Fruit fly (Drosophila melanogaster) whole organism, adult: ENCODE results near the gene HP5.

ENCODE experiments used
- CG12768 ChIP-seq: fragments of 200-800 bp; sonication (Bioruptor generic); optimal IDR thresholded peaks from 2 replicates; lab custom pipeline; 2017; ENCODE audit warnings: missing biosample characterization, missing genetic modification characterization, mild to moderate bottlenecking, moderate library complexity, missing genetic modification reagents
- CG14711 ChIP-seq: fragments of 200-800 bp; sonication (Bioruptor generic); optimal IDR thresholded peaks from 2 replicates; lab custom pipeline; 2018; ENCODE audit warnings: missing biosample characterization, mild to moderate bottlenecking, missing genetic modification characterization, moderate library complexity
- CG1620 ChIP-seq: fragments of 200-800 bp; sonication (Bioruptor generic); optimal IDR thresholded peaks from 2 replicates; lab custom pipeline; 2016; ENCODE audit warnings: missing biosample characterization, missing genetic modification characterization
- CG7045 ChIP-seq: fragments of 200-800 bp; sonication (Bioruptor generic); optimal IDR thresholded peaks from 2 replicates; lab custom pipeline; 2017; ENCODE audit warnings: missing biosample characterization, mild to moderate bottlenecking, missing genetic modification characterization
- CG7101 ChIP-seq: fragments of 200-800 bp; sonication (Bioruptor generic); optimal IDR thresholded peaks from 2 replicates; lab custom pipeline; 2018; ENCODE audit warnings: missing biosample characterization, mild to moderate bottlenecking, missing genetic modification characterization, moderate library complexity
- Clk ChIP-seq: fragments of 200-800 bp; sonication (Bioruptor generic); optimal IDR thresholded peaks from 2 replicates; lab custom pipeline; 2017; ENCODE audit warnings: missing biosample characterization, missing genetic modification characterization
- Crg-1 ChIP-seq: fragments of 200-800 bp; sonication (Bioruptor generic); optimal IDR thresholded peaks from 2 replicates; lab custom pipeline; 2016; ENCODE audit warnings: missing biosample characterization, missing genetic modification characterization
- Hr96 ChIP-seq: fragments of 200-800 bp; sonication (Bioruptor generic); optimal IDR thresholded peaks from 2 replicates; lab custom pipeline; 2016; ENCODE audit warnings: missing biosample characterization, missing genetic modification characterization
- Mnt ChIP-seq: fragments of 200-800 bp; sonication (Bioruptor generic); optimal IDR thresholded peaks from 2 replicates; lab custom pipeline; 2016; ENCODE audit warnings: missing biosample characterization, mild to moderate bottlenecking, missing genetic modification characterization
- bab1 ChIP-seq: fragments of 200-800 bp; sonication (Bioruptor generic); optimal IDR thresholded peaks from 3 replicates; lab custom pipeline; 2019; ENCODE audit warnings: missing biosample characterization, mild to moderate bottlenecking, missing genetic modification characterization, moderate library complexity
- cic ChIP-seq: fragments of 200-800 bp; sonication (Bioruptor generic); optimal IDR thresholded peaks from 2 replicates; lab custom pipeline; 2017; ENCODE audit warnings: missing biosample characterization, mild to moderate bottlenecking, missing genetic modification characterization, moderate library complexity
- kay ChIP-seq: fragments of 200-800 bp; sonication (Bioruptor generic); peaks from one replicate; lab custom pipeline; 2016; ENCODE audit warnings: missing biosample characterization, missing genetic modification characterization, borderline replicate concordance
- tj ChIP-seq: fragments of 200-800 bp; sonication (Bioruptor generic); optimal IDR thresholded peaks from 3 replicates; lab custom pipeline; 2017; ENCODE audit warnings: missing biosample characterization, mild to moderate bottlenecking, missing genetic modification characterization, moderate library complexity

DNA sequence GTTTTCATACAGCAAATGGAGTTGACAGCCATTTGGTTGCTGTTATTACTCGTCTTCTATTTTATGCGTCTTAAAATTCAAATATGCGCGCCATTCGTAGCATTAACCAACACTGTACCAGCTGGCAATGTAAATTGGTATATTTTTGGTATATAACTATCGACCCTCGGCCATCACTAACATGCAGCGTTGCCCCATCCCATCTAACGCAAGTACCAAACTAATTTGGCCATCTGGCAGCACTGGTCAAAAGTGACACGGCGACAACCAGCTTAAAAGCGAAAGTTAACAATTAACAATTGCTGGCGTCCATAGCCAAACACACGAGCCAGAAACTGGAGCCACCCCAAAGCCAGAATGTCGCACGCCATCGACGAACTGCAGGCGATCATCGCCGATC is 28.7 kb downstream of the HP5 start, which contains the start of gene Uba5:
- peak; percentile 74 for TF ChIP-seq bab1 (GFP tag; lab: Kevin White, UChicago)
- TF ChIP-seq tj, result no peak
- TF ChIP-seq CG14711 (tag; lab: Kevin White, UChicago), result peak; percentile 31
- peak; percentile 37 for TF ChIP-seq CG1620
- no peak for TF ChIP-seq Clk (GFP tag; lab: Kevin White, UChicago)
- peak; percentile 23 for TF ChIP-seq CG7101 (tag; lab: Kevin White, UChicago)
- no peak for TF ChIP-seq CG12768 (GFP tag; lab: Kevin White, UChicago)
- TF ChIP-seq Mnt (GFP tag; lab: Kevin White, UChicago), result peak; percentile 59
- no peak for TF ChIP-seq cic (GFP tag; lab: Kevin White, UChicago)
- TF ChIP-seq Hr96 (GFP tag; lab: Kevin White, UChicago), result no peak
- no peak for TF ChIP-seq Crg-1
- TF ChIP-seq CG7045 (GFP tag; lab: Kevin White, UChicago), result no peak
- no peak for TF ChIP-seq kay (GFP tag; lab: Kevin White, UChicago)
